Fruit fly (Drosophila melanogaster): ENCODE data around the gene CG9133.
"Not testable (repeated sequence)": the region's sequence is repeated elsewhere in the genome, so short reads cannot be mapped to it uniquely, and the experiment has no call there.

CG9133 gene

DNA sequence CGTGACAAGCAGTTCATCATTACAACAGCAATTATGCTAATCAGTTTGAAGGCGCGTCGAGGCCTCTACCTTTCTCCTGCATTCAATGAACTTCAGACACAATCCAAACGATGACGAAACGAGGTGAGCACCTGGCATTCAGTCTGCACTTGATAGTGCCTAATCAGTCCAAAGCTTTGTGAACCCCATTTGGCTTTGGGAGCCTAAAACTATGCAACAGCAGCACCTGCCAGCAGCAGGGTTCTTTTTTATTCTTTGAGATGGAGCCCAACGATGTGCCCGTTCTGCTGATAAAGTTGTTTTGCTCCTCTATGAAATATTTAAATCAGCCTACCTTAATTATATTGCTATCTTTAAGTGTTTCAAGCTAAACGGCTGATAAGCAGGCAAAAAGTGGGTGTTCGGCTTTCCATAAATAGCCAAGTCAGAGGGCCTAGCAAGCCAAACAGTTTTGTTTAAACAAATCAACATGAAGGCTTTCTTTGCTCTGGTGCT, 24.5 kb upstream of the CG9133 start, which contains the start of gene LysS:
Gene LysS (plus strand): TSS at position 445 of the 495 bp plus-strand sequence.
- TF ChIP-seq CG11617 (GFP tag; optimal IDR thresholded peaks at IDR 0.05), result no peak
- TF ChIP-seq toe (GFP tag; optimal IDR thresholded peaks at IDR 0.05), result no peak
- no peak for TF ChIP-seq Clk (GFP tag; optimal IDR thresholded peaks at IDR 0.05)
- TF ChIP-seq CG7101 (tag; optimal IDR thresholded peaks at IDR 0.05), result no peak

DNA sequence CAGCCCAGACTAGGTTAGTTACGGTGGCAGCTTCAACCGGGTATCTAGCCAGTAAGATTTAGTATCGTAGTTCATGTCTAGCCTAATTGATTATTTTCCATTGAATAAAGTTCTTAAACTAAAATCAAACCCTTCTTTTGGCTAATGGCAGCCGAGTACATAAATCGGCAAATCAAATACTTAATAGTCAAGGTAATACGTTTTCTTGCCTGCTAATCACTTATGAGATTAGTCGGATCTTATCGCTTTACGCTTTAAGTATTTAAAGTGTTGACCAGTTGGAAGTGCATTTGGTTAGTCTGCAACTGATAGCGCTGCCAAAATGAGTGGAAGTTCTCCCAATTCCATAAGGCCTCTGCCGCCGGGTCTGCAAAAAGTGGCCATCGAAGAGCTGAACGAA, 19.2 kb upstream of the CG9133 start, which contains the start of gene CG33965:
Gene CG33965 (plus strand): TSS at position 301 of the 400 bp plus-strand sequence.
- TF ChIP-seq CG1620 (GFP tag; optimal IDR thresholded peaks at IDR 0.05), result no peak
- TF ChIP-seq CG11617 (GFP tag; optimal IDR thresholded peaks at IDR 0.05), result no peak

DNA sequence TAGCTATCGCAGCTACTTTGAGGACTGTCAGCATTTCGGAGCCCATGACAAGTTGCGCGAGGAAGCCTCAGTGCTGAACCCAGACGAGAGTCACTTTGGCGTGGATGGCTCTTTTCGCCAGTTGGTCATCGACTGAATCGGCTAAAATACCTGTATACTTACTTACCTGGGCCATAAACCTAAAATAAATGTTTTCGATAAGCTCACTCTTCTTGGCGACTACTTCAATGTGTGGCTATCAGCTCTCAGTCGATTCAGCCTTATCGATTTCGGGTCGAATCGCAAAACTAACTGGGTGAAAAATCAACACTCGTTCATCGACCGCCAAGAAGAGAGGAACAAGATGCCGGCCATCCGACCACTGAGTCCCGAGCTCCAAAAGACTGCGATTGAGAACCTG, 18.0 kb upstream of the CG9133 start, which contains the start of gene CG33966:
Gene CG33966 (plus strand): TSS at position 301 of the 400 bp plus-strand sequence.
- TF ChIP-seq kay (GFP tag; ENCODE audit: borderline replicate concordance) (no peak), toe (GFP tag; optimal IDR thresholded peaks at IDR 0.05) (no peak), tj (GFP tag; optimal IDR thresholded peaks at IDR 0.05) (no peak)

DNA sequence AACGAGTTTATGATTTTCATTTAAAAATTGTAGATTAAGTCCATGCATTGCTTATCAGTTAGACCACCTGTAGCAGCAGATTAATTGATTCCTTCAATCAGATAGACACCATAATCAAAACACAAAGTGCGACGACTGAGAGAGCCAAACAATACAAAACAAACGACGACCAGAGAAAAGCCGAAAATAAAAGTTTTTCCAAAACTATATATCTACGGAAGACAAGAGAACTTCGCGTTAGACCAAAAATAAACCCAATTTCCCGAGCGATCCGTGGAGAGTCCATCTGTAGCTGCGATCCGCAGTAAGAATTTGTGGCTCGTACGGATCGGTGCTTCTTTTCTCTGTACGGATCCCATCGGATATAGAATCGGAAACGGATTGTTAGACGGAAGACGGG, 16.4 kb upstream of the CG9133 start, which contains the start of gene galene:
Gene galene (plus strand): TSS at position 301 of the 400 bp plus-strand sequence.
- TF ChIP-seq Mnt (GFP tag; optimal IDR thresholded peaks at IDR 0.05), result no peak
- TF ChIP-seq kay (GFP tag; ENCODE audit: borderline replicate concordance), result no peak
- TF ChIP-seq CG5204 (GFP tag; optimal IDR thresholded peaks at IDR 0.05), result no peak
- TF ChIP-seq CG1620 (GFP tag; optimal IDR thresholded peaks at IDR 0.05), result no peak
- no peak for TF ChIP-seq bab1 (GFP tag; optimal IDR thresholded peaks at IDR 0.05)
- no peak for TF ChIP-seq CG14711 (tag; optimal IDR thresholded peaks at IDR 0.05)
- TF ChIP-seq cnc (optimal IDR thresholded peaks at IDR 0.05), result no peak
- TF ChIP-seq ovo (GFP tag; optimal IDR thresholded peaks at IDR 0.05), result no peak
- TF ChIP-seq tj (GFP tag; optimal IDR thresholded peaks at IDR 0.05), result no peak
- TF ChIP-seq CG12768 (GFP tag; optimal IDR thresholded peaks at IDR 0.05), result no peak
- no peak for TF ChIP-seq Clk (GFP tag; optimal IDR thresholded peaks at IDR 0.05)
- no peak for TF ChIP-seq CG7101 (tag; optimal IDR thresholded peaks at IDR 0.05)
- no peak for TF ChIP-seq toe (GFP tag; optimal IDR thresholded peaks at IDR 0.05)
- no peak for TF ChIP-seq cic (GFP tag; optimal IDR thresholded peaks at IDR 0.05)
- TF ChIP-seq Hr96 (GFP tag; optimal IDR thresholded peaks at IDR 0.05), result no peak
- no peak for TF ChIP-seq Crg-1 (GFP tag; optimal IDR thresholded peaks at IDR 0.05)
- no peak for TF ChIP-seq CG33017 (tag; optimal IDR thresholded peaks at IDR 0.05)
- TF ChIP-seq CG11617 (GFP tag; optimal IDR thresholded peaks at IDR 0.05), result no peak
- TF ChIP-seq CG7045 (GFP tag; optimal IDR thresholded peaks at IDR 0.05), result no peak

DNA sequence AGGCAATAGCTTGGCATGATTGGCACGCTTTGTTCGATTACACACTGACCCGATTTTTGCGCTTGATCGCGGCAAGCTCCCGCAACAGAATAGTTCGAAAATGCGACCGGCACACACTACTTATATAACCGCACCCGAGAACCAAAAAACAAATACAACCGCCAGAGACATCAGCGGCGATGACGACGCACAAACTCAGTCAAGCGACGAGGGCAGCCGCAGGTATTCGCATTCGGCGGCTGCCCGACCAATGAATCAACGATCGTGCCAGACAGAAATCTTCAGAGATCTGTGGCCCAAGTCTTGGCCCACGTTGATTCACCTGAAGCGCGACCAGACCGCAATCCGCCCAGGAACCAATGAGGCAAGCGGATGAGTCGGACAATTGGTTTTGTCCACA, 13.6 kb upstream of the CG9133 start, which contains the start of gene CG9192:
Gene CG9192 (minus strand): TSS at position 101 of the 400 bp plus-strand sequence.
- TF ChIP-seq CG1620 (GFP tag; optimal IDR thresholded peaks at IDR 0.05) (no peak), Hr96 (GFP tag; optimal IDR thresholded peaks at IDR 0.05) (no peak), CG11617 (GFP tag; optimal IDR thresholded peaks at IDR 0.05) (no peak), ovo (GFP tag; optimal IDR thresholded peaks at IDR 0.05) (no peak), kay (GFP tag; ENCODE audit: borderline replicate concordance) (no peak), CG7045 (GFP tag; optimal IDR thresholded peaks at IDR 0.05) (no peak), CG5204 (GFP tag; optimal IDR thresholded peaks at IDR 0.05) (no peak), cnc (optimal IDR thresholded peaks at IDR 0.05) (no peak), Mnt (GFP tag; optimal IDR thresholded peaks at IDR 0.05) (no peak), CG33017 (tag; optimal IDR thresholded peaks at IDR 0.05) (no peak), toe (GFP tag; optimal IDR thresholded peaks at IDR 0.05) (no peak), cic (GFP tag; optimal IDR thresholded peaks at IDR 0.05) (no peak), Clk (GFP tag; optimal IDR thresholded peaks at IDR 0.05) (no peak), CG14711 (tag; optimal IDR thresholded peaks at IDR 0.05) (no peak), CG12768 (GFP tag; optimal IDR thresholded peaks at IDR 0.05) (no peak), CG7101 (tag; optimal IDR thresholded peaks at IDR 0.05) (no peak)

DNA sequence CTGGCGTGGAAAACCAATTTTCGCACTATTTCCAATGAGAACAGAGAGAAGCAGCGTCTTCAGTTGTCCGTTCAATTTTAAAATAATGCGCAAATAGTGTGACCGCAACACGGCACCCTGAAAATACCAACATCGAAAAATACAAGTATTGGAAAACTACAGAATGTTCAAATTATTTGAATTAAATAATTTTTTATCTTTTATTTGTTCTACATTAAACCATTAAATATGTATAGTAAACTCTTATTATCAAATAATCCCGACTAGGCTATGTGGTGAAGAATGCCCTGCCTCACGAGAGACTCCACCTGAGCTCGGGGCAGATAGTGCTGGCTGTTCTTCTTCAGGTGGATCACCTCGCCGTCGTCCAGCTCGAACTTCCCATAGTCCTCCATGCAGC, 6.0 kb upstream of the CG9133 start, which contains the start of gene Klp61F:
Gene Klp61F (minus strand): TSS at position 101 of the 400 bp plus-strand sequence.
- TF ChIP-seq toe, CG5204, Crg-1 (GFP tag; optimal IDR thresholded peaks at IDR 0.05): not testable (repeated sequence)

DNA sequence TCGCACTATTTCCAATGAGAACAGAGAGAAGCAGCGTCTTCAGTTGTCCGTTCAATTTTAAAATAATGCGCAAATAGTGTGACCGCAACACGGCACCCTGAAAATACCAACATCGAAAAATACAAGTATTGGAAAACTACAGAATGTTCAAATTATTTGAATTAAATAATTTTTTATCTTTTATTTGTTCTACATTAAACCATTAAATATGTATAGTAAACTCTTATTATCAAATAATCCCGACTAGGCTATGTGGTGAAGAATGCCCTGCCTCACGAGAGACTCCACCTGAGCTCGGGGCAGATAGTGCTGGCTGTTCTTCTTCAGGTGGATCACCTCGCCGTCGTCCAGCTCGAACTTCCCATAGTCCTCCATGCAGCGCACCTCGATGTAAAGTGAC, 5.0 kb upstream of the CG9133 start, which contains the start of gene CG32318:
Gene CG32318 (minus strand): TSS at position 101 of the 400 bp plus-strand sequence.
- TF ChIP-seq CG12768, ovo, tj (GFP tag; optimal IDR thresholded peaks at IDR 0.05): not testable (repeated sequence)

DNA sequence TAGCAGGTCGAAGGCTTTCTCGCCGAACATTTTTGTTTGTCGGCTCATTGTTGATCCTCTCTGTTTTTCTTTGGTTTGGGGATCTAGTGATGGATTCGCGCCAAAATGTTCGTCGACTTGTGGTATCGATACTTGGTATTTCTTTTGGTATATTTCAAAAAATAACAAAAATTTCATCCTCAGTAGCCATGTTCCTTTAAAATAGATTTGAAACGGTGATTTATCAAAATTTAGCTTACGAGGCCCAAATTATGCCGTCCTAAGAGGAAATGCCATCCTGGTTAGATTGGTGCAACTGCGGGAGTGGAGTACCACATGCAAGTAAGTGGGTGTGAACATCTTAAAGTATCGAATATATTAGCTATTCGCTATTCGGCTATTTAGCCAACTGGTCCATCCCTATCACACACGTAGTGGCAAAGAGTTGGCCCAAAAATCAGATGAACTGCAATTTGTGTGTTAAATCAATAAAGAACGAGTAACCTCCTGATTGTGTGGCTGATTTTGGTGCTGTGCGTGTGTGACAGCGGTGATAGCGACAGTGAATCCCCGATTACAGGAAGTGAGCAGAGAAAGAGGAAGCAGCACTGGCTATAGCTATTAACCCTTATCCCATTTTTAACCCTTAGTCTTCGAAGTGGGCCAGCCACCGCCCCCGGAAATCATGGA, 4.1 kb upstream of the CG9133 start, which contains the start of the genes Psf1 and Sac1:
Gene Psf1 (minus strand): TSS at position 51 of the 669 bp plus-strand sequence.
Gene Sac1 (plus strand): TSS at position 191 of the 669 bp plus-strand sequence.
- TF ChIP-seq CG14711 (tag; optimal IDR thresholded peaks at IDR 0.05) (peak; percentile 19), CG7045 (GFP tag; optimal IDR thresholded peaks at IDR 0.05) (peak; percentile 5), CG5204 (GFP tag; optimal IDR thresholded peaks at IDR 0.05) (peak; percentile 30), Hr96 (GFP tag; optimal IDR thresholded peaks at IDR 0.05) (peak; percentile 55), Mnt (GFP tag; optimal IDR thresholded peaks at IDR 0.05) (peak; percentile 20), toe (GFP tag; optimal IDR thresholded peaks at IDR 0.05) (peak; percentile 49), cnc (optimal IDR thresholded peaks at IDR 0.05) (no peak), CG1620 (GFP tag; optimal IDR thresholded peaks at IDR 0.05) (peak; percentile 29), CG7101 (tag; optimal IDR thresholded peaks at IDR 0.05) (no peak)
